Worm (Caenorhabditis elegans) whole organism, L1 larva: Measurements from ENCODE around the gene mdt-11.
A peak's percentile ranks its signal among the peaks of the same experiment; 100 is the strongest.

Experiments
- C04F5.9 ChIP-seq: sonication (generic microtip); optimal IDR thresholded peaks from 2 replicates; lab custom pipeline; 2016; ENCODE audit warnings: missing genetic modification characterization, missing compliant biosample characterization
- C16A3.4 ChIP-seq: fragments of 150-350 bp; optimal IDR thresholded peaks from 2 replicates; lab custom pipeline; 2014; ENCODE audit warnings: missing biosample characterization, missing genetic modification characterization
- Y116A8C.19 ChIP-seq: sonication (generic microtip); optimal IDR thresholded peaks from 2 replicates; lab custom pipeline; 2016; ENCODE audit warnings: missing compliant biosample characterization, missing genetic modification characterization, borderline replicate concordance
- ceh-63 ChIP-seq: fragments of 200-800 bp; sonication (Bioruptor generic); optimal IDR thresholded peaks from 2 replicates; lab custom pipeline; 2018; ENCODE audit warnings: mild to moderate bottlenecking, missing genetic modification characterization, missing compliant biosample characterization
- ceh-8 ChIP-seq: fragments of 200-800 bp; sonication (Bioruptor generic); optimal IDR thresholded peaks from 2 replicates; lab custom pipeline; 2018; ENCODE audit warnings: mild to moderate bottlenecking, missing genetic modification characterization, moderate library complexity, missing compliant biosample characterization
- dpl-1 ChIP-seq, 3 experiments: fragments of 150-350 bp in 2 of 3; sonication (generic microtip) in 1 of 3; optimal IDR thresholded peaks; 2 replicates each; lab custom pipeline; 2014 to 2017; ENCODE audit warnings: missing biosample characterization in 3 of 3, missing genetic modification characterization in 3 of 3, missing genetic modification reagents in 3 of 3
- dsc-1 ChIP-seq: sonication (generic microtip); optimal IDR thresholded peaks from 2 replicates; lab custom pipeline; 2016; ENCODE audit warnings: mild to moderate bottlenecking, missing genetic modification characterization, missing compliant biosample characterization
- efl-1 ChIP-seq, 4 experiments: fragments of 150-350 bp; optimal IDR thresholded peaks in 3 of 4; peaks in 1 of 4; 1 replicate in 1 of 4; 2 replicates in 3 of 4; lab custom pipeline; 2014; ENCODE audit warnings: missing biosample characterization in 2 of 4, missing genetic modification characterization in 2 of 4, missing genetic modification reagents in 2 of 4
- egl-27 ChIP-seq, 2 experiments: fragments of 150-350 bp in 1 of 2; sonication (generic microtip); optimal IDR thresholded peaks; 3 replicates each; lab custom pipeline; 2017 to 2018; ENCODE audit warnings: missing biosample characterization in 2 of 2, missing genetic modification characterization in 2 of 2, missing genetic modification reagents in 2 of 2
- elt-2 ChIP-seq: sonication (generic microtip); optimal IDR thresholded peaks from 2 replicates; lab custom pipeline; 2016; ENCODE audit warnings: missing genetic modification characterization, mild to moderate bottlenecking, inconsistent platforms, missing compliant biosample characterization, missing genetic modification reagents
- elt-3 ChIP-seq, 6 experiments: fragments of 150-350 bp in 1 of 6; sonication (generic microtip); optimal IDR thresholded peaks; 2 replicates each; lab custom pipeline; 2017 to 2018; ENCODE audit warnings: missing biosample characterization in 6 of 6, missing genetic modification characterization in 6 of 6, inconsistent platforms in 1 of 6
- ets-5 ChIP-seq: fragments of 200-800 bp; sonication (Bioruptor generic); IDR thresholded peaks from 2 replicates; pipeline ENCODE4 v1.3.6; 2022; ENCODE audit warnings: missing genetic modification characterization, missing compliant biosample characterization
- fkh-10 ChIP-seq: sonication (generic microtip); optimal IDR thresholded peaks from 2 replicates; lab custom pipeline; 2017; ENCODE audit warnings: missing biosample characterization, missing genetic modification reagents, missing genetic modification characterization
- fkh-4 ChIP-seq: sonication (generic microtip); optimal IDR thresholded peaks from 2 replicates; lab custom pipeline; 2016; ENCODE audit warnings: missing compliant biosample characterization, missing genetic modification characterization, borderline replicate concordance
- fkh-8 ChIP-seq: sonication (generic microtip); optimal IDR thresholded peaks from 2 replicates; lab custom pipeline; 2016; ENCODE audit warnings: mild to moderate bottlenecking, missing genetic modification characterization, missing compliant biosample characterization
- fos-1 ChIP-seq: fragments of 150-350 bp; optimal IDR thresholded peaks from 2 replicates; lab custom pipeline; 2014; ENCODE audit warnings: missing biosample characterization, missing genetic modification characterization
- grh-1 ChIP-seq: fragments of 200-800 bp; sonication (Bioruptor generic); IDR thresholded peaks from 2 replicates; pipeline ENCODE4 v1.3.6; 2022; ENCODE audit warnings: missing genetic modification reagents, missing genetic modification characterization, missing compliant biosample characterization
- hlh-17 ChIP-seq: fragments of 200-800 bp; sonication (Bioruptor generic); optimal IDR thresholded peaks from 2 replicates; lab custom pipeline; 2018; ENCODE audit warnings: missing genetic modification characterization, mild to moderate bottlenecking, missing compliant biosample characterization, moderate library complexity, borderline replicate concordance
- hlh-4 ChIP-seq: sonication (generic microtip); optimal IDR thresholded peaks from 2 replicates; lab custom pipeline; 2016; ENCODE audit warnings: mild to moderate bottlenecking, missing genetic modification characterization, missing compliant biosample characterization
- irx-1 ChIP-seq: sonication (generic microtip); optimal IDR thresholded peaks from 2 replicates; lab custom pipeline; 2016; ENCODE audit warnings: missing genetic modification characterization, missing compliant biosample characterization
- jun-1 ChIP-seq: fragments of 150-350 bp; optimal IDR thresholded peaks from 2 replicates; lab custom pipeline; 2014; ENCODE audit warnings: missing biosample characterization, missing genetic modification reagents, missing genetic modification characterization
- lin-13 ChIP-seq: fragments of 150-350 bp; optimal IDR thresholded peaks from 2 replicates; lab custom pipeline; 2014; ENCODE audit warnings: missing biosample characterization, missing genetic modification reagents, missing genetic modification characterization
- lin-14 ChIP-seq: fragments of 200-800 bp; sonication (Bioruptor generic); optimal IDR thresholded peaks from 2 replicates; lab custom pipeline; 2018; ENCODE audit warnings: mild to moderate bottlenecking, missing genetic modification characterization, moderate library complexity, missing compliant biosample characterization
- lin-15B ChIP-seq: fragments of 150-350 bp; sonication (generic microtip); optimal IDR thresholded peaks from 3 replicates; lab custom pipeline; 2014; ENCODE audit warnings: missing biosample characterization, missing genetic modification characterization
- lin-39 ChIP-seq: fragments of 150-350 bp; optimal IDR thresholded peaks from 2 replicates; lab custom pipeline; 2014; ENCODE audit warnings: missing biosample characterization, missing genetic modification reagents, missing genetic modification characterization
- lir-3 ChIP-seq: sonication (generic microtip); optimal IDR thresholded peaks from 2 replicates; lab custom pipeline; 2016; ENCODE audit warnings: mild to moderate bottlenecking, missing genetic modification characterization, moderate library complexity, missing compliant biosample characterization; ENCODE audit not compliant: poor library complexity
- lsy-2 ChIP-seq, 2 experiments: fragments of 150-350 bp; optimal IDR thresholded peaks; 2 replicates each; lab custom pipeline; 2014; ENCODE audit warnings: missing biosample characterization in 2 of 2, missing genetic modification characterization in 2 of 2
- mab-9 ChIP-seq: fragments of 200-800 bp; sonication (Bioruptor generic); IDR thresholded peaks from 2 replicates; pipeline ENCODE4 v1.3.6; 2022; ENCODE audit warnings: missing genetic modification reagents, missing genetic modification characterization, missing compliant biosample characterization
- nhr-11 ChIP-seq: fragments of 150-350 bp; optimal IDR thresholded peaks from 2 replicates; lab custom pipeline; 2014; ENCODE audit warnings: missing biosample characterization, missing genetic modification characterization
- nhr-12 ChIP-seq: sonication (generic microtip); optimal IDR thresholded peaks from 2 replicates; lab custom pipeline; 2017; ENCODE audit warnings: missing biosample characterization, missing genetic modification characterization
- nhr-19 ChIP-seq: fragments of 200-800 bp; sonication (Bioruptor generic); conservative IDR thresholded peaks from 2 replicates; pipeline ENCODE4 v1.3.6; 2022; ENCODE audit warnings: missing genetic modification characterization, missing compliant biosample characterization
- nhr-237 ChIP-seq: fragments of 150-350 bp; optimal IDR thresholded peaks from 2 replicates; lab custom pipeline; 2014; ENCODE audit warnings: missing biosample characterization, missing genetic modification characterization
- nhr-47 ChIP-seq: sonication (generic microtip); optimal IDR thresholded peaks from 2 replicates; lab custom pipeline; 2016; ENCODE audit warnings: mild to moderate bottlenecking, missing genetic modification characterization, moderate library complexity, missing compliant biosample characterization
- nhr-71 ChIP-seq: sonication (generic microtip); optimal IDR thresholded peaks from 2 replicates; lab custom pipeline; 2016; ENCODE audit warnings: mild to moderate bottlenecking, missing genetic modification characterization, moderate library complexity, missing compliant biosample characterization
- nhr-76 ChIP-seq: sonication (generic microtip); optimal IDR thresholded peaks from 2 replicates; lab custom pipeline; 2017; ENCODE audit warnings: missing biosample characterization, missing genetic modification characterization
- nhr-77 ChIP-seq: fragments of 150-350 bp; optimal IDR thresholded peaks from 2 replicates; lab custom pipeline; 2014; ENCODE audit warnings: missing biosample characterization, missing genetic modification characterization
- nhr-84 ChIP-seq: sonication (generic microtip); optimal IDR thresholded peaks from 2 replicates; lab custom pipeline; 2017; ENCODE audit warnings: missing biosample characterization, missing genetic modification characterization
- nhr-85 ChIP-seq: sonication (generic microtip); peaks from one replicate; lab custom pipeline; 2016; ENCODE audit warnings: missing genetic modification characterization, inconsistent platforms, missing compliant biosample characterization
- pag-3 ChIP-seq: sonication (generic microtip); optimal IDR thresholded peaks from 2 replicates; lab custom pipeline; 2017; ENCODE audit warnings: missing genetic modification characterization, mild to moderate bottlenecking, missing compliant biosample characterization, antibody characterized with exemption, borderline replicate concordance; ENCODE audit not compliant: insufficient read depth
- pax-3 ChIP-seq: fragments of 200-800 bp; sonication (Bioruptor generic); optimal IDR thresholded peaks from 2 replicates; lab custom pipeline; 2018; ENCODE audit warnings: mild to moderate bottlenecking, missing genetic modification characterization, moderate library complexity, missing compliant biosample characterization
- pqm-1 ChIP-seq: sonication (generic microtip); optimal IDR thresholded peaks from 3 replicates; lab custom pipeline; 2017; ENCODE audit warnings: missing biosample characterization, missing genetic modification characterization
- rnt-1 ChIP-seq: sonication (generic microtip); optimal IDR thresholded peaks from 2 replicates; lab custom pipeline; 2016; ENCODE audit warnings: mild to moderate bottlenecking, missing genetic modification characterization, moderate library complexity, missing compliant biosample characterization
- skn-1 ChIP-seq: fragments of 150-350 bp; optimal IDR thresholded peaks from 2 replicates; lab custom pipeline; 2014; ENCODE audit warnings: missing biosample characterization, missing genetic modification characterization
- snu-23 ChIP-seq: sonication (generic microtip); optimal IDR thresholded peaks from 2 replicates; lab custom pipeline; 2016; ENCODE audit warnings: missing genetic modification characterization, missing compliant biosample characterization
- swsn-7 ChIP-seq: sonication (generic microtip); optimal IDR thresholded peaks from 2 replicates; lab custom pipeline; 2016; ENCODE audit warnings: missing genetic modification characterization, missing compliant biosample characterization
- unc-130 ChIP-seq: fragments of 150-350 bp; optimal IDR thresholded peaks from 2 replicates; lab custom pipeline; 2017; ENCODE audit warnings: missing biosample characterization, missing genetic modification characterization, inconsistent platforms
- unc-30 ChIP-seq: sonication (generic microtip); optimal IDR thresholded peaks from 2 replicates; lab custom pipeline; 2017; ENCODE audit warnings: missing biosample characterization, missing genetic modification characterization
- xbp-1 ChIP-seq: sonication (generic microtip); optimal IDR thresholded peaks from 2 replicates; lab custom pipeline; 2016; ENCODE audit warnings: missing genetic modification characterization, missing compliant biosample characterization
- zip-4 ChIP-seq: fragments of 200-800 bp; sonication (Bioruptor generic); optimal IDR thresholded peaks from 2 replicates; lab custom pipeline; 2018; ENCODE audit warnings: mild to moderate bottlenecking, missing genetic modification characterization, moderate library complexity, missing compliant biosample characterization
- ztf-11 ChIP-seq, 2 experiments: sonication (generic microtip); optimal IDR thresholded peaks; 2 replicates each; lab custom pipeline; 2016 to 2017; ENCODE audit warnings: missing genetic modification characterization in 2 of 2, missing biosample characterization in 1 of 2, missing compliant biosample characterization in 1 of 2
- ztf-4 ChIP-seq: fragments of 150-350 bp; optimal IDR thresholded peaks from 2 replicates; lab custom pipeline; 2014; ENCODE audit warnings: missing biosample characterization, missing genetic modification characterization

Gene mdt-11

DNA sequence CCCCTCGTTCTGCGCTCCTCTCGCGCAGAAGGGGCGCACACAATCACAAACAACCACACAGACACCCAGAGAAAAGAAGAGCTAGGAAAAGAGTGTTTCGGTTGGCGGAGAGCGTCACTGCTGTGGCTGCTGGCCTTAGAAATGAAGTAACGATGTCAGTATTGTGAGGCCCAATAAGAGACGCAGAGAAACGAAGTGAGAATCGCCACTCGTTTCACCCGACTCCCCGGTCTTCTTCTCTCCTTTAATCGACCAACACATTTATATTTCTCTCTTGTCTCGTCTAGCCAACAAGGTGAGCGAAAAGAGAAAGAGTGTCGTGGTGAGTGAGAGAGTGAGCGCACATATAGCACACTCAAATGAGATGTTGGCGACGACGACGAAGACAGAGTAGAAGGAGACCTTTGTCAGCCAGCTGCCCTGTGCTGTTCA, 7.1 kb upstream of the mdt-11 start (continued):
- peak; percentile 88 for TF ChIP-seq fos-1
- peak; percentile 96 for TF ChIP-seq snu-23 (GFP tag; lab: Kevin White, UChicago)
- no peak for TF ChIP-seq ets-5
- TF ChIP-seq elt-2 (tag; lab: Kevin White, UChicago): peak; percentile 44
- TF ChIP-seq C04F5.9 (tag; lab: Kevin White, UChicago): peak; percentile 24
- TF ChIP-seq efl-1 (optimal IDR thresholded peaks at IDR 0.05; lab: Kevin White, UChicago): peak; percentile 81 to 82
- TF ChIP-seq efl-1 (GFP tag; optimal IDR thresholded peaks at IDR 0.05 in 1 of 2; lab: Kevin White, UChicago): peak; percentile 54 to 95
- TF ChIP-seq fkh-8 (tag; lab: Kevin White, UChicago): peak; percentile 90
- no peak for TF ChIP-seq hlh-4 (tag; lab: Kevin White, UChicago)
- peak in 3 of 6 experiments; percentile 41 to 64 (median 54) for TF ChIP-seq elt-3 (tag; optimal IDR thresholded peaks at IDR 0.05; lab: Kevin White, UChicago)
- TF ChIP-seq dsc-1 (tag; lab: Kevin White, UChicago): peak; percentile 73
- peak; percentile 84 for TF ChIP-seq nhr-19 (GFP tag; lab: Robert Waterston, UW)
- peak; percentile 80 for TF ChIP-seq C16A3.4 (tag; lab: Kevin White, UChicago)
- TF ChIP-seq pax-3 (tag; lab: Kevin White, UChicago): no peak
- TF ChIP-seq lin-39: peak; percentile 53
- peak; percentile 71 for TF ChIP-seq lir-3 (tag; lab: Kevin White, UChicago)
- no peak for TF ChIP-seq pqm-1 (tag; lab: Kevin White, UChicago)
- TF ChIP-seq nhr-11 (tag; lab: Kevin White, UChicago): peak; percentile 37
- no peak for TF ChIP-seq Y116A8C.19 (tag; lab: Kevin White, UChicago)
- TF ChIP-seq unc-30 (tag; lab: Kevin White, UChicago): no peak
- TF ChIP-seq nhr-47 (tag; lab: Kevin White, UChicago): peak; percentile 88
- no peak for TF ChIP-seq nhr-76 (tag; lab: Kevin White, UChicago)
- no peak for TF ChIP-seq nhr-12 (tag; lab: Kevin White, UChicago)
- peak; percentile 84 for TF ChIP-seq nhr-85 (tag; lab: Kevin White, UChicago)
- peak; percentile 92 for TF ChIP-seq fkh-10 (GFP tag; lab: Kevin White, UChicago)
- TF ChIP-seq nhr-84: no peak
- TF ChIP-seq lsy-2 (tag; optimal IDR thresholded peaks at IDR 0.05; lab: Kevin White, UChicago): peak; percentile 83 to 91
- no peak for TF ChIP-seq grh-1
- peak; percentile 89 for TF ChIP-seq swsn-7
- TF ChIP-seq ceh-8 (GFP tag; lab: Kevin White, UChicago): peak; percentile 57
- peak; percentile 92 for TF ChIP-seq nhr-77 (tag; lab: Kevin White, UChicago)
- peak; percentile 71 for TF ChIP-seq rnt-1 (tag; lab: Kevin White, UChicago)
- peak; percentile 65 to 69 (median 65) for TF ChIP-seq dpl-1 (GFP tag; optimal IDR thresholded peaks at IDR 0.05; lab: Kevin White, UChicago)
- no peak for TF ChIP-seq ceh-63 (GFP tag; lab: Kevin White, UChicago)
- peak in 1 of 2 experiments; percentile 81 for TF ChIP-seq ztf-11 (tag; optimal IDR thresholded peaks at IDR 0.05; lab: Kevin White, UChicago)
- TF ChIP-seq mab-9 (GFP tag; lab: Robert Waterston, UW): no peak; the same call in 1 of the 2 replicates
- TF ChIP-seq skn-1 (tag; lab: Kevin White, UChicago): peak; percentile 86
- peak; percentile 82 for TF ChIP-seq lin-13 (GFP tag; lab: Kevin White, UChicago)
- peak; percentile 20 for TF ChIP-seq fkh-4 (tag; lab: Kevin White, UChicago)
- TF ChIP-seq unc-130 (tag; lab: Kevin White, UChicago): peak; percentile 48
- TF ChIP-seq hlh-17 (GFP tag; lab: Kevin White, UChicago): no peak
- TF ChIP-seq lin-14 (GFP tag; lab: Kevin White, UChicago): peak; percentile 98
- no peak for TF ChIP-seq pag-3
- peak; percentile 85 for TF ChIP-seq xbp-1 (tag; lab: Kevin White, UChicago)
- peak; percentile 73 for TF ChIP-seq ztf-4
- TF ChIP-seq nhr-71 (tag; lab: Kevin White, UChicago): peak; percentile 94
- TF ChIP-seq egl-27 (tag; optimal IDR thresholded peaks at IDR 0.05; lab: Kevin White, UChicago): peak in 1 of 2 experiments; percentile 82
- TF ChIP-seq lin-15B: peak; percentile 45
- TF ChIP-seq jun-1 (tag; lab: Kevin White, UChicago): peak; percentile 85
- TF ChIP-seq irx-1 (tag; lab: Kevin White, UChicago): peak; percentile 59
- no peak for TF ChIP-seq zip-4
- peak; percentile 74 for TF ChIP-seq nhr-237
